Worm (Caenorhabditis elegans): Measurements from ENCODE around the gene nipi-3.

DNA sequence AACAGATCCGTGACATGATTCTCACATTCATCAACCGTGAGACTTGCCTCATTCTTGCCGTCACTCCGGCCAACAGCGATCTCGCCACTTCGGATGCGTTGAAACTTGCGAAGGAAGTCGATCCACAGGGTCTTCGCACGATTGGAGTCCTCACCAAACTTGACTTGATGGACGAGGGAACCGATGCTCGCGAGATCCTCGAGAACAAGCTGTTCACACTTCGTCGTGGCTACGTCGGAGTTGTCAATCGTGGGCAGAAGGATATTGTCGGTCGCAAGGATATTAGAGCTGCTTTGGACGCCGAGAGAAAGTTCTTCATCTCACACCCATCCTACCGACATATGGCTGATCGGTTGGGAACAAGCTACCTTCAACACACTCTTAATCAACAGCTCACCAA is 38.1 kb upstream of the nipi-3 start:
- no peak for TF ChIP-seq mxl-3 (GFP tag; optimal IDR thresholded peaks at IDR 0.05)
- no peak for TF ChIP-seq nhr-6 (tag; optimal IDR thresholded peaks at IDR 0.05)
- no peak for TF ChIP-seq zip-2 (tag; optimal IDR thresholded peaks at IDR 0.05)
- no peak for TF ChIP-seq unc-130 (GFP tag; optimal IDR thresholded peaks at IDR 0.05)
- TF ChIP-seq mes-2 (tag; optimal IDR thresholded peaks at IDR 0.05; ENCODE audit: poor library complexity, severe bottlenecking) = no peak
- no peak for TF ChIP-seq pqm-1 (tag; optimal IDR thresholded peaks at IDR 0.05)
- TF ChIP-seq mdt-29 (GFP tag; IDR thresholded peaks at IDR 0.05) = no peak
- no peak for TF ChIP-seq dve-1 (tag; optimal IDR thresholded peaks at IDR 0.05; ENCODE audit: insufficient read depth)
- no peak for TF ChIP-seq aly-2 (tag; optimal IDR thresholded peaks at IDR 0.05)

Data from whole organism, L4 larva.